Fruit fly (Drosophila melanogaster) whole organism, embryonic: ENCODE measurements around the gene Ilp6.

Experiments used
- Abd-B ChIP-seq: fragments of 200-800 bp; sonication (Bioruptor generic); optimal IDR thresholded peaks from 2 replicates; lab custom pipeline; 2018; ENCODE audit warnings: missing biosample characterization, mild to moderate bottlenecking, missing genetic modification characterization, moderate library complexity
- Asciz ChIP-seq: fragments of 200-800 bp; sonication (Bioruptor generic); optimal IDR thresholded peaks from 2 replicates; lab custom pipeline; 2017; ENCODE audit warnings: missing biosample characterization, mild to moderate bottlenecking, missing genetic modification characterization, missing genetic modification reagents
- Bgb ChIP-seq: fragments of 200-800 bp; sonication (Bioruptor generic); IDR thresholded peaks from 2 replicates; pipeline ENCODE4 v1.3.6; 2022; ENCODE audit warnings: missing biosample characterization, missing genetic modification characterization; ENCODE audit not compliant: partially characterized antibody
- C15 ChIP-seq: fragments of 200-800 bp; sonication (Bioruptor generic); IDR thresholded peaks from 3 replicates; pipeline ENCODE4 v1.3.6; 2022; ENCODE audit warnings: missing biosample characterization, missing genetic modification characterization
- CG10431 ChIP-seq: fragments of 200-800 bp; sonication (Bioruptor generic); optimal IDR thresholded peaks from 3 replicates; lab custom pipeline; 2018; ENCODE audit warnings: missing biosample characterization, mild to moderate bottlenecking, missing genetic modification characterization
- CG12744 ChIP-seq: fragments of 200-800 bp; sonication (Bioruptor generic); optimal IDR thresholded peaks from 2 replicates; lab custom pipeline; 2016; ENCODE audit warnings: missing biosample characterization, missing genetic modification characterization
- CG13287 ChIP-seq: fragments of 200-800 bp; sonication (Bioruptor generic); IDR thresholded peaks from 2 replicates; pipeline ENCODE4 v1.3.6; 2022; ENCODE audit warnings: missing biosample characterization, missing genetic modification characterization; ENCODE audit not compliant: partially characterized antibody
- CG14860 ChIP-seq: fragments of 200-800 bp; sonication (Bioruptor generic); IDR thresholded peaks from 3 replicates; pipeline ENCODE4 v1.3.6; 2022; ENCODE audit warnings: missing biosample characterization, missing genetic modification characterization; ENCODE audit not compliant: partially characterized antibody
- CG15696 ChIP-seq: fragments of 200-800 bp; sonication (Bioruptor generic); optimal IDR thresholded peaks from 2 replicates; lab custom pipeline; 2019; ENCODE audit warnings: missing biosample characterization, mild to moderate bottlenecking, missing genetic modification characterization, moderate library complexity
- CG17802 ChIP-seq: fragments of 200-800 bp; sonication (Bioruptor generic); optimal IDR thresholded peaks from 2 replicates; lab custom pipeline; 2018; ENCODE audit warnings: missing biosample characterization, mild to moderate bottlenecking, missing genetic modification characterization, moderate library complexity
- CG17912 ChIP-seq: fragments of 200-800 bp; sonication (Bioruptor generic); optimal IDR thresholded peaks from 2 replicates; lab custom pipeline; 2018; ENCODE audit warnings: missing biosample characterization, mild to moderate bottlenecking, missing genetic modification characterization
- CG18619 ChIP-seq: fragments of 200-800 bp; sonication (Bioruptor generic); optimal IDR thresholded peaks from 3 replicates; lab custom pipeline; 2017; ENCODE audit warnings: missing biosample characterization, mild to moderate bottlenecking, missing genetic modification characterization
- CG2129 ChIP-seq: fragments of 200-800 bp; sonication (Bioruptor generic); IDR thresholded peaks from 2 replicates; pipeline ENCODE4 v1.3.6; 2022; ENCODE audit warnings: missing biosample characterization, missing genetic modification characterization; ENCODE audit not compliant: partially characterized antibody
- CG34376 ChIP-seq: fragments of 200-800 bp; sonication (Bioruptor generic); optimal IDR thresholded peaks from 2 replicates; lab custom pipeline; 2018; ENCODE audit warnings: missing biosample characterization, mild to moderate bottlenecking, missing genetic modification characterization
- CG4730 ChIP-seq: fragments of 200-800 bp; sonication (Bioruptor generic); IDR thresholded peaks from 2 replicates; pipeline ENCODE4 v1.3.6; 2022; ENCODE audit warnings: missing biosample characterization, missing genetic modification characterization
- CG4854 ChIP-seq: fragments of 200-800 bp; sonication (Bioruptor generic); optimal IDR thresholded peaks from 2 replicates; lab custom pipeline; 2016; ENCODE audit warnings: missing biosample characterization, missing genetic modification characterization, inconsistent platforms
- CG5953 ChIP-seq: fragments of 200-800 bp; sonication (Bioruptor generic); IDR thresholded peaks from 2 replicates; pipeline ENCODE4 v1.3.6; 2022; ENCODE audit warnings: missing biosample characterization, missing genetic modification characterization
- CG7372 ChIP-seq: fragments of 200-800 bp; sonication (Bioruptor generic); IDR thresholded peaks from 2 replicates; pipeline ENCODE4 v1.3.6; 2022; ENCODE audit warnings: missing biosample characterization, missing genetic modification characterization
- CTCF ChIP-seq: fragments of 200-800 bp; sonication (Bioruptor generic); optimal IDR thresholded peaks from 2 replicates; lab custom pipeline; 2017; ENCODE audit warnings: missing biosample characterization, mild to moderate bottlenecking, missing genetic modification characterization, moderate library complexity
- Dfd ChIP-seq, 2 experiments: fragments of >200 bp; optimal IDR thresholded peaks; 2 replicates each; lab custom pipeline; 2017; ENCODE audit warnings: missing biosample characterization in 2 of 2, missing genetic modification characterization in 2 of 2
- H2.0 ChIP-seq: fragments of 200-800 bp; sonication (Bioruptor generic); IDR thresholded peaks from 2 replicates; pipeline ENCODE4 v1.3.6; 2022; ENCODE audit warnings: missing biosample characterization, missing genetic modification characterization
- Hey ChIP-seq: fragments of 200-800 bp; sonication (Bioruptor generic); optimal IDR thresholded peaks from 3 replicates; lab custom pipeline; 2018; ENCODE audit warnings: missing biosample characterization, mild to moderate bottlenecking, missing genetic modification characterization
- Hmx ChIP-seq: fragments of 200-800 bp; sonication (Bioruptor generic); optimal IDR thresholded peaks from 2 replicates; lab custom pipeline; 2016; ENCODE audit warnings: missing biosample characterization, missing genetic modification characterization
- Hr3 ChIP-seq: fragments of 200-800 bp; sonication (Bioruptor generic); optimal IDR thresholded peaks from 3 replicates; lab custom pipeline; 2016; ENCODE audit warnings: missing biosample characterization, missing genetic modification characterization
- Jarid2 ChIP-seq: fragments of 200-800 bp; sonication (Bioruptor generic); optimal IDR thresholded peaks from 3 replicates; lab custom pipeline; 2017; ENCODE audit warnings: mild to moderate bottlenecking, missing biosample characterization, missing genetic modification reagents, missing genetic modification characterization
- Mes4 ChIP-seq: fragments of 200-800 bp; sonication (Bioruptor generic); optimal IDR thresholded peaks from 2 replicates; lab custom pipeline; 2016; ENCODE audit warnings: missing biosample characterization, missing genetic modification characterization
- Nf-YB ChIP-seq: fragments of 200-800 bp; sonication (Bioruptor generic); optimal IDR thresholded peaks from 3 replicates; lab custom pipeline; 2019; ENCODE audit warnings: missing biosample characterization, mild to moderate bottlenecking, missing genetic modification characterization, moderate library complexity
- Optix ChIP-seq: fragments of 200-800 bp; sonication (Bioruptor generic); IDR thresholded peaks from 3 replicates; pipeline ENCODE4 v1.3.6; 2022; ENCODE audit warnings: missing biosample characterization, missing genetic modification characterization
- Ptx1 ChIP-seq: fragments of 200-800 bp; sonication (Bioruptor generic); IDR thresholded peaks from 2 replicates; pipeline ENCODE4 v1.3.6; 2022; ENCODE audit warnings: missing biosample characterization, missing genetic modification characterization
- Sox100B ChIP-seq: fragments of 200-800 bp; sonication (Bioruptor generic); optimal IDR thresholded peaks from 3 replicates; lab custom pipeline; 2018; ENCODE audit warnings: missing biosample characterization, mild to moderate bottlenecking, missing genetic modification characterization
- Sry-β ChIP-seq: fragments of 200-800 bp; sonication (Bioruptor generic); optimal IDR thresholded peaks from 2 replicates; lab custom pipeline; 2018; ENCODE audit warnings: missing biosample characterization, mild to moderate bottlenecking, missing genetic modification characterization, moderate library complexity
- Ssrp ChIP-seq: fragments of 200-800 bp; sonication (Bioruptor generic); optimal IDR thresholded peaks from 2 replicates; lab custom pipeline; 2018; ENCODE audit warnings: missing biosample characterization, mild to moderate bottlenecking, missing genetic modification characterization, moderate library complexity
- aop ChIP-seq: fragments of 200-800 bp; sonication (Bioruptor generic); IDR thresholded peaks from 2 replicates; pipeline ENCODE4 v1.3.6; 2022; ENCODE audit warnings: missing biosample characterization, missing genetic modification characterization
- ash1 ChIP-seq: fragments of 200-800 bp; sonication (Bioruptor generic); optimal IDR thresholded peaks from 2 replicates; lab custom pipeline; 2018; ENCODE audit warnings: missing biosample characterization, mild to moderate bottlenecking, missing genetic modification characterization
- bbx ChIP-seq: fragments of 200-800 bp; sonication (Bioruptor generic); IDR thresholded peaks from 2 replicates; pipeline ENCODE4 v1.3.6; 2022; ENCODE audit warnings: missing biosample characterization, missing genetic modification characterization; ENCODE audit not compliant: partially characterized antibody
- chinmo ChIP-seq: fragments of 200-800 bp; sonication (Bioruptor generic); IDR thresholded peaks from 4 replicates; pipeline ENCODE4 v1.3.6; 2022; ENCODE audit warnings: missing biosample characterization, missing genetic modification characterization; ENCODE audit not compliant: partially characterized antibody
- eve ChIP-seq, 2 experiments: fragments of >200 bp; optimal IDR thresholded peaks; 2 replicates each; lab custom pipeline; 2017; ENCODE audit warnings: missing biosample characterization in 2 of 2, missing genetic modification characterization in 2 of 2
- eyg ChIP-seq: fragments of 200-800 bp; sonication (Bioruptor generic); optimal IDR thresholded peaks from 3 replicates; lab custom pipeline; 2016; ENCODE audit warnings: missing biosample characterization, missing genetic modification characterization
- fd64A ChIP-seq: fragments of 200-800 bp; sonication (Bioruptor generic); optimal IDR thresholded peaks from 3 replicates; lab custom pipeline; 2018; ENCODE audit warnings: missing biosample characterization, mild to moderate bottlenecking, missing genetic modification characterization
- gce ChIP-seq: fragments of 200-800 bp; sonication (Bioruptor generic); IDR thresholded peaks from 3 replicates; pipeline ENCODE4 v1.3.6; 2022; ENCODE audit warnings: missing biosample characterization, missing genetic modification characterization
- gcm ChIP-seq: fragments of 200-800 bp; sonication (Bioruptor generic); optimal IDR thresholded peaks from 2 replicates; lab custom pipeline; 2019; ENCODE audit warnings: missing biosample characterization, mild to moderate bottlenecking, missing genetic modification characterization, moderate library complexity
- jumu ChIP-seq: fragments of 200-800 bp; sonication (Bioruptor generic); optimal IDR thresholded peaks from 3 replicates; lab custom pipeline; 2016; ENCODE audit warnings: missing biosample characterization, missing genetic modification characterization
- lmd ChIP-seq: fragments of 200-800 bp; sonication (Bioruptor generic); IDR thresholded peaks from 2 replicates; pipeline ENCODE4 v1.3.6; 2022; ENCODE audit warnings: missing biosample characterization, missing genetic modification characterization
- pb ChIP-seq: fragments of 200-800 bp; sonication (Bioruptor generic); optimal IDR thresholded peaks from 3 replicates; lab custom pipeline; 2016; ENCODE audit warnings: missing biosample characterization, missing genetic modification characterization
- sna ChIP-seq: fragments of 200-800 bp; sonication (Bioruptor generic); IDR thresholded peaks from 2 replicates; pipeline ENCODE4 v1.3.6; 2022; ENCODE audit warnings: missing biosample characterization, missing genetic modification characterization; ENCODE audit not compliant: partially characterized antibody
- ssp ChIP-seq: fragments of 200-800 bp; sonication (Bioruptor generic); IDR thresholded peaks from 2 replicates; pipeline ENCODE4 v1.3.6; 2022; ENCODE audit warnings: missing biosample characterization, missing genetic modification characterization
- tup ChIP-seq: fragments of 200-800 bp; sonication (Bioruptor generic); optimal IDR thresholded peaks from 2 replicates; lab custom pipeline; 2016; ENCODE audit warnings: missing biosample characterization, mild to moderate bottlenecking, missing genetic modification characterization, moderate library complexity
- tx ChIP-seq: fragments of 200-800 bp; sonication (Bioruptor generic); optimal IDR thresholded peaks from 2 replicates; lab custom pipeline; 2016; ENCODE audit warnings: missing biosample characterization, missing genetic modification characterization
- yki ChIP-seq: fragments of >200 bp; optimal IDR thresholded peaks from 3 replicates; lab custom pipeline; 2018

The Ilp6 gene

DNA sequence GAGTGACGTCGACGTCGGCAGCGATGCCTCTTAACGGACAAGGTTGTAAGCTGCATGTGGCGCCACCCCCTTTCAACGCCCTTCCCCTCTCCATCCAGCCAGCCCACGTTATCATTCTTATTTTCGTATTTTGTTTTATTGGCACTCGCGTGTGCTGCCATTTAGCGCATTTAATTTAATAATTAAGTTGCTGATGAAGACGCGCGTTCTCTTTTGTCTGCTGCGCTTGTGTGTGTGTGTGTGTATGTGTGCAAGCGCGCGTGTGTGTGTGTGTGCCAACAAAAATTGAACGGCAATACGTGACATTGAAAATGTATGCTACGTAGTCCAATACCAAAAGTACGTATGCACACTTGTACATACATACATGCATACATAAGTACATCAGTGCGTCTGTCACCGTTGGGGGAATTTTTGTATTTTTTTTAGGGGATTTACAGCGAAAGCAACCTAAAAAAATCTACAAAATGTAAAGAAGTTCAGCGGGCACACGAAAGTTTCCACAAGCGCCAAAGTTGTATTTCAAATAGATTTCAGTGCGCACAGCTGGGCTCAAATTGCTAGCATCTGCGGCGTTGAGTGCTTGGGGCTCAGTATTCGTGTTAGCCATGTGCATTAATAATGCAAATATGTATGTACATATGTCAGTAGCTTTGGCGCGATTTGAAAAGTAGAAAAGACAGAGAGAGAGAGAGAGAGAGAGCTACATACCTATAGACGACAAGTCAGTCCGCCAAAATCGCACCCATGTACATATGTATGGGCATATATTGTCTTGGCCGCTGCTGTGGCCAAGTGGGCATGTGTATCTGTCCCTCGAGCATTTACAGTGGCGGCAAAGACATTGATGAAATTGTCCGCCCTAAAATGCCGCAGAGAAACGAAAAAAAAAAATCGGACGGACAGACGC is 32.6 kb downstream of the Ilp6 start (continued):
- TF ChIP-seq Nf-YB (GFP tag; lab: Kevin White, UChicago) (peak; percentile 49), CG2129 (GFP tag; lab: Robert Waterston, UW) (no peak), CG7372 (GFP tag; lab: Robert Waterston, UW) (peak; percentile 75), chinmo (peak; percentile 83), Abd-B (GFP tag; lab: Kevin White, UChicago) (peak; percentile 78), CG18619 (peak; percentile 74), eve (GFP tag; optimal IDR thresholded peaks at IDR 0.05; lab: Kevin White, UChicago) (peak in 1 of 2 experiments; percentile 96), eyg (GFP tag; lab: Kevin White, UChicago) (peak; percentile 80), tx (GFP tag; lab: Kevin White, UChicago) (peak; percentile 79), Mes4 (GFP tag; lab: Kevin White, UChicago) (peak; percentile 81), CG5953 (GFP tag; lab: Robert Waterston, UW) (peak; percentile 56; the same call in 1 of the 2 replicates), CG13287 (GFP tag; lab: Robert Waterston, UW) (no peak), CG10431 (GFP tag; lab: Kevin White, UChicago) (peak; percentile 53), ssp (GFP tag; lab: Robert Waterston, UW) (peak; percentile 71), CG4854 (GFP tag; lab: Kevin White, UChicago) (peak; percentile 30), Dfd (GFP tag; optimal IDR thresholded peaks at IDR 0.05; lab: Kevin White, UChicago) (no peak), H2.0 (GFP tag; lab: Robert Waterston, UW) (peak; percentile 77), Bgb (GFP tag; lab: Robert Waterston, UW) (no peak), Ssrp (tag; lab: Kevin White, UChicago) (peak; percentile 83), Asciz (peak; percentile 73), pb (GFP tag; lab: Kevin White, UChicago) (peak; percentile 82), CG15696 (tag; lab: Kevin White, UChicago) (peak; percentile 47), bbx (GFP tag; lab: Robert Waterston, UW) (no peak), fd64A (peak; percentile 58), tup (peak; percentile 42), ash1 (GFP tag; lab: Kevin White, UChicago) (no peak), Hmx (GFP tag; lab: Kevin White, UChicago) (peak; percentile 28), CG14860 (GFP tag; lab: Robert Waterston, UW) (no peak), aop (GFP tag; lab: Robert Waterston, UW) (no peak), sna (GFP tag; lab: Robert Waterston, UW) (no peak), CG17912 (GFP tag; lab: Kevin White, UChicago) (peak; percentile 3), Hey (tag; lab: Kevin White, UChicago) (peak; percentile 30), CG12744 (GFP tag; lab: Kevin White, UChicago) (peak; percentile 66), CG34376 (GFP tag; lab: Kevin White, UChicago) (peak; percentile 4), Ptx1 (GFP tag; lab: Robert Waterston, UW) (peak; percentile 91), Sox100B (GFP tag; lab: Kevin White, UChicago) (peak; percentile 85), lmd (GFP tag; lab: Robert Waterston, UW) (peak; percentile 90), Optix (peak; percentile 78; the same call in 2 of the 3 replicates), jumu (peak; percentile 86), CG17802 (tag; lab: Kevin White, UChicago) (peak; percentile 66), Jarid2 (GFP tag; lab: Kevin White, UChicago) (peak; percentile 52), CG4730 (peak; percentile 67), gcm (GFP tag; lab: Kevin White, UChicago) (peak; percentile 76), yki (no peak), gce (GFP tag; lab: Robert Waterston, UW) (0 out of 3 replicates have a peak, but pooled peaks have one; percentile 73), Hr3 (GFP tag; lab: Kevin White, UChicago) (peak; percentile 69), Sry-β (GFP tag; lab: Kevin White, UChicago) (no peak), CTCF (peak; percentile 38), C15 (GFP tag; lab: Robert Waterston, UW) (peak; percentile 59; the same call in 1 of the 3 replicates)
